Worm (Caenorhabditis elegans) whole organism, L4 larva: ENCODE results near the gene scb-1.
A peak's percentile ranks its signal among the peaks of the same experiment; 100 is the strongest.

Experiments
- F10B5.3 ChIP-seq: sonication (generic microtip); optimal IDR thresholded peaks from 2 replicates; lab custom pipeline; 2016; ENCODE audit warnings: mild to moderate bottlenecking, missing genetic modification characterization, missing compliant biosample characterization
- R02D3.7 ChIP-seq: fragments of 150-350 bp; sonication (generic microtip); optimal IDR thresholded peaks from 3 replicates; lab custom pipeline; 2014; ENCODE audit warnings: missing biosample characterization, missing genetic modification characterization
- ZK337.2 ChIP-seq: fragments of 200-800 bp; sonication (Bioruptor generic); IDR thresholded peaks from 2 replicates; pipeline ENCODE4 v1.3.6; 2022; ENCODE audit warnings: missing genetic modification reagents, missing genetic modification characterization, missing compliant biosample characterization
- aha-1 ChIP-seq: fragments of 150-350 bp; peaks from one replicate; lab custom pipeline; 2014; ENCODE audit warnings: missing biosample characterization, missing genetic modification characterization
- arid-1 ChIP-seq: fragments of 200-800 bp; sonication (Bioruptor generic); conservative IDR thresholded peaks from 2 replicates; pipeline ENCODE4 v1.3.6; 2022; ENCODE audit warnings: missing genetic modification reagents, missing genetic modification characterization, missing compliant biosample characterization
- ceh-20 ChIP-seq: fragments of 200-800 bp; sonication (Bioruptor generic); IDR thresholded peaks from 2 replicates; pipeline ENCODE4 v1.3.6; 2022; ENCODE audit warnings: missing genetic modification reagents, missing genetic modification characterization, missing compliant biosample characterization
- ceh-62 ChIP-seq: sonication (generic microtip); optimal IDR thresholded peaks from 2 replicates; lab custom pipeline; 2017; ENCODE audit warnings: missing biosample characterization, missing genetic modification characterization
- ceh-82 ChIP-seq: sonication (generic microtip); optimal IDR thresholded peaks from 2 replicates; lab custom pipeline; 2017; ENCODE audit warnings: missing biosample characterization, missing genetic modification characterization
- cey-2 ChIP-seq: sonication (generic microtip); optimal IDR thresholded peaks from 3 replicates; lab custom pipeline; 2017; ENCODE audit warnings: missing genetic modification characterization, mild to moderate bottlenecking, missing compliant biosample characterization, antibody characterized with exemption, borderline replicate concordance; ENCODE audit not compliant: insufficient read depth
- ctbp-1 ChIP-seq: fragments of 200-800 bp; sonication (Bioruptor generic); IDR thresholded peaks from 2 replicates; pipeline ENCODE4 v1.3.6; 2022; ENCODE audit warnings: missing genetic modification reagents, missing genetic modification characterization, missing compliant biosample characterization
- daf-16 ChIP-seq, 3 experiments: sonication (generic microtip); optimal IDR thresholded peaks; 2 replicates each; lab custom pipeline; 2016 to 2017; ENCODE audit warnings: missing genetic modification characterization in 3 of 3, missing genetic modification reagents in 3 of 3, mild to moderate bottlenecking in 2 of 3, missing compliant biosample characterization in 2 of 3, missing biosample characterization in 1 of 3, moderate library complexity in 1 of 3
- daf-8 ChIP-seq: fragments of 200-800 bp; sonication (Bioruptor generic); IDR thresholded peaks from 2 replicates; pipeline ENCODE4 v1.3.6; 2022; ENCODE audit warnings: missing genetic modification characterization, missing compliant biosample characterization
- dmd-6 ChIP-seq: fragments of 200-800 bp; sonication (Bioruptor generic); IDR thresholded peaks from 2 replicates; pipeline ENCODE4 v1.3.6; 2022; ENCODE audit warnings: missing genetic modification reagents, missing genetic modification characterization, missing compliant biosample characterization
- dmd-9 ChIP-seq: fragments of 200-800 bp; sonication (Bioruptor generic); IDR thresholded peaks from 2 replicates; pipeline ENCODE4 v1.3.6; 2022; ENCODE audit warnings: missing genetic modification reagents, missing genetic modification characterization, missing compliant biosample characterization
- dve-1 ChIP-seq: sonication (generic microtip); optimal IDR thresholded peaks from 2 replicates; lab custom pipeline; 2017; ENCODE audit warnings: antibody characterized with exemption, mild to moderate bottlenecking, missing genetic modification characterization, missing compliant biosample characterization; ENCODE audit not compliant: insufficient read depth
- fos-1 ChIP-seq: fragments of 150-350 bp; optimal IDR thresholded peaks from 2 replicates; lab custom pipeline; 2014; ENCODE audit warnings: missing biosample characterization, missing genetic modification characterization
- gei-8 ChIP-seq: fragments of 200-800 bp; sonication (Bioruptor generic); optimal IDR thresholded peaks from 2 replicates; lab custom pipeline; 2018; ENCODE audit warnings: mild to moderate bottlenecking, missing genetic modification characterization, missing compliant biosample characterization
- hlh-11 ChIP-seq: fragments of 200-800 bp; sonication (Bioruptor generic); optimal IDR thresholded peaks from 2 replicates; lab custom pipeline; 2018; ENCODE audit warnings: mild to moderate bottlenecking, missing genetic modification characterization, missing compliant biosample characterization
- hlh-30 ChIP-seq: sonication (generic microtip); optimal IDR thresholded peaks from 2 replicates; lab custom pipeline; 2017; ENCODE audit warnings: antibody characterized with exemption, mild to moderate bottlenecking, missing genetic modification characterization, missing compliant biosample characterization; ENCODE audit not compliant: insufficient read depth
- jun-1 ChIP-seq: fragments of 150-350 bp; optimal IDR thresholded peaks from 2 replicates; lab custom pipeline; 2014; ENCODE audit warnings: missing biosample characterization, missing genetic modification reagents, missing genetic modification characterization
- lin-1 ChIP-seq: fragments of 200-800 bp; sonication (Bioruptor generic); IDR thresholded peaks from 2 replicates; pipeline ENCODE4 v1.3.6; 2022; ENCODE audit warnings: missing genetic modification reagents, missing genetic modification characterization, missing compliant biosample characterization
- lin-15B ChIP-seq: fragments of 150-350 bp; sonication (generic microtip); optimal IDR thresholded peaks from 3 replicates; lab custom pipeline; 2014; ENCODE audit warnings: missing biosample characterization, missing genetic modification characterization
- lin-38 ChIP-seq: fragments of 200-800 bp; sonication (Bioruptor generic); IDR thresholded peaks from 2 replicates; pipeline ENCODE4 v1.3.6; 2022; ENCODE audit warnings: missing genetic modification reagents, missing genetic modification characterization, missing compliant biosample characterization
- lsy-2 ChIP-seq, 2 experiments: fragments of 150-350 bp in 1 of 2; sonication (generic microtip) in 1 of 2; optimal IDR thresholded peaks; 2 replicates each; lab custom pipeline; 2014 to 2017; ENCODE audit warnings: missing biosample characterization in 2 of 2, missing genetic modification characterization in 2 of 2
- mdl-1 ChIP-seq, 2 experiments: fragments of 150-350 bp in 1 of 2; sonication (generic microtip) in 1 of 2; optimal IDR thresholded peaks; 2 replicates each; lab custom pipeline; 2014 to 2017; ENCODE audit warnings: missing biosample characterization in 2 of 2, missing genetic modification characterization in 2 of 2
- mep-1 ChIP-seq: fragments of 150-350 bp; sonication (generic microtip); optimal IDR thresholded peaks from 3 replicates; lab custom pipeline; 2014; ENCODE audit warnings: missing biosample characterization, missing genetic modification characterization
- mxl-2 ChIP-seq: fragments of 200-800 bp; sonication (Bioruptor generic); conservative IDR thresholded peaks from 2 replicates; pipeline ENCODE4 v1.3.6; 2022; ENCODE audit warnings: missing genetic modification reagents, missing genetic modification characterization, missing compliant biosample characterization
- mxl-3 ChIP-seq: fragments of 200-800 bp; sonication (Bioruptor generic); optimal IDR thresholded peaks from 2 replicates; lab custom pipeline; 2018; ENCODE audit warnings: mild to moderate bottlenecking, missing genetic modification characterization, missing compliant biosample characterization
- nhr-11 ChIP-seq: fragments of 150-350 bp; optimal IDR thresholded peaks from 2 replicates; lab custom pipeline; 2014; ENCODE audit warnings: missing biosample characterization, missing genetic modification characterization
- nhr-25 ChIP-seq: sonication (generic microtip); optimal IDR thresholded peaks from 2 replicates; lab custom pipeline; 2017; ENCODE audit warnings: missing genetic modification characterization, mild to moderate bottlenecking, missing compliant biosample characterization, antibody characterized with exemption, moderate library complexity, borderline replicate concordance; ENCODE audit not compliant: insufficient read depth
- nhr-28 ChIP-seq: fragments of 150-350 bp; optimal IDR thresholded peaks from 2 replicates; lab custom pipeline; 2014; ENCODE audit warnings: missing biosample characterization, missing genetic modification characterization
- nhr-6 ChIP-seq: fragments of 150-350 bp; optimal IDR thresholded peaks from 2 replicates; lab custom pipeline; 2014; ENCODE audit warnings: missing biosample characterization, missing genetic modification characterization
- pha-4 ChIP-seq, 2 experiments: fragments of 150-350 bp in 1 of 2; fragments of 200-800 bp in 1 of 2; sonication (Bioruptor generic) in 1 of 2; IDR thresholded peaks in 1 of 2; optimal IDR thresholded peaks in 1 of 2; 2 replicates each; pipeline versions ENCODE4 v1.3.6 to Lab custom; 2014 to 2022; ENCODE audit warnings: missing genetic modification characterization in 2 of 2, missing genetic modification reagents in 2 of 2, missing biosample characterization in 1 of 2, missing compliant biosample characterization in 1 of 2
- sdz-12 ChIP-seq: fragments of 200-800 bp; sonication (Bioruptor generic); optimal IDR thresholded peaks from 2 replicates; lab custom pipeline; 2018; ENCODE audit warnings: mild to moderate bottlenecking, missing genetic modification characterization, missing compliant biosample characterization
- snpc-1.2 ChIP-seq: fragments of 200-800 bp; sonication (Bioruptor generic); IDR thresholded peaks from 2 replicates; pipeline ENCODE4 v1.3.6; 2022; ENCODE audit warnings: missing genetic modification reagents, missing genetic modification characterization, missing compliant biosample characterization
- vab-7 ChIP-seq: fragments of 200-800 bp; sonication (Bioruptor generic); IDR thresholded peaks from 2 replicates; pipeline ENCODE4 v1.3.6; 2022; ENCODE audit warnings: missing genetic modification reagents, missing genetic modification characterization, missing compliant biosample characterization

The scb-1 gene

DNA sequence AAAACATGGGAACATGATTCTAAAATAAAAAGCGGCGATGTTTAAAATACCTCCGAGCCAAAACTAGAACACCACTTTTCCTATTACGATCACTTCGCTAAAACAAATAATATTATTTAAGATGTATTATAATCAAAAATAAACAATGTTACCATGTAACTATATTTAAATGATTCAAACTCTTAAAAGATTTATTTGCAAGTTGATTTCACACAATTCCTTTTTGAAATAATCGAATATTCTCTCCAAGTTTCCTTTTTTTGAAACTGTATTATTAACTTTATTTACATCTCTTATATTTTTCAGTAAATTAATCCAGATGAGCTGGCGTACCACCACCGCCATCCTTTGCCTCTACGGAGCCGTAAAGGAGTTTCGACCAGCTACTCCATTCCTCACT lies 21.7 kb upstream of the scb-1 start, which contains the start of gene folt-1:
TSS of gene folt-1 (plus strand) at position 301 of the 400 bp plus-strand sequence.
- no peak for TF ChIP-seq ceh-82
- no peak for TF ChIP-seq snpc-1.2 (GFP tag; lab: Robert Waterston, UW)
- TF ChIP-seq ZK337.2 (GFP tag; lab: Robert Waterston, UW) = no peak
- TF ChIP-seq ctbp-1 (GFP tag; lab: Robert Waterston, UW) = no peak
- TF ChIP-seq vab-7 (GFP tag; lab: Robert Waterston, UW) = no peak
- TF ChIP-seq cey-2 = no peak
- no peak for TF ChIP-seq lsy-2 (tag; optimal IDR thresholded peaks at IDR 0.05; lab: Kevin White, UChicago)
- TF ChIP-seq ceh-62 (tag; lab: Kevin White, UChicago) = no peak
- no peak for TF ChIP-seq lin-1 (GFP tag; lab: Robert Waterston, UW)
- no peak for TF ChIP-seq ceh-20 (GFP tag; lab: Robert Waterston, UW)

DNA sequence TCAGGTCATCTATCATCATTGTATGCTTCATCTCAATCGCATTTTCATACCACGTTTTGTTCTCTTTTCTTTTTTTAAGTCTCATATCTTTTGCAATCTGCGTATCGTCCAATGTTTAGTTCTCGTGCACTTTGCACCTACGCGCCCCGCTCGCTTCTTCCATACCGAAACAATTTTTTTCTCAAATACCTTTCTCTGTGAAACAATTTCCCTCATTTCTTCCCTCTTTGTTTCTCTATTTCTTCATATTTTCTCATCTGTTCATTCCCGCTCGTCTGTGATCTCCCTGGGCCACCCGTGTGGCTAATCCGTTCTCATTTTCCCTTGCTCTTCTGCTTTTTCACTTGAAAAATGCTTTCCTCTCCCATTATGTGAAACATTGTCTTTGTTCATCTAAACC lies 20.8 kb upstream of the scb-1 start:
- TF ChIP-seq gei-8 (GFP tag; lab: Kevin White, UChicago) (no peak), hlh-11 (peak; percentile 62), dmd-6 (GFP tag; lab: Robert Waterston, UW) (0 out of 2 replicates have a peak, but pooled peaks have one; percentile 13), pha-4 (GFP tag; IDR thresholded peaks at IDR 0.05; lab: Robert Waterston, UW) (no peak), pha-4 (tag; optimal IDR thresholded peaks at IDR 0.05; lab: Kevin White, UChicago) (no peak), F10B5.3 (tag; lab: Kevin White, UChicago) (no peak), dmd-9 (GFP tag; lab: Robert Waterston, UW) (no peak), nhr-28 (peak; percentile 26), mdl-1 (tag; optimal IDR thresholded peaks at IDR 0.05; lab: Kevin White, UChicago) (peak in 1 of 2 experiments; percentile 48), daf-8 (GFP tag; lab: Robert Waterston, UW) (no peak), R02D3.7 (tag; lab: Kevin White, UChicago) (no peak), nhr-25 (no peak), cey-2 (no peak), nhr-11 (tag; lab: Kevin White, UChicago) (peak; percentile 20), aha-1 (tag; lab: Kevin White, UChicago) (peak; percentile 73), dve-1 (peak; percentile 12), mxl-2 (GFP tag; lab: Robert Waterston, UW) (no peak), ceh-62 (tag; lab: Kevin White, UChicago) (no peak), lin-15B (tag; lab: Kevin White, UChicago) (no peak), mep-1 (peak; percentile 23), daf-16 (GFP tag; optimal IDR thresholded peaks at IDR 0.05; lab: Kevin White, UChicago) (no peak), daf-16 (tag; optimal IDR thresholded peaks at IDR 0.05; lab: Kevin White, UChicago) (peak; percentile 40), hlh-30 (tag; lab: Kevin White, UChicago) (peak; percentile 21), mxl-3 (peak; percentile 47)

DNA sequence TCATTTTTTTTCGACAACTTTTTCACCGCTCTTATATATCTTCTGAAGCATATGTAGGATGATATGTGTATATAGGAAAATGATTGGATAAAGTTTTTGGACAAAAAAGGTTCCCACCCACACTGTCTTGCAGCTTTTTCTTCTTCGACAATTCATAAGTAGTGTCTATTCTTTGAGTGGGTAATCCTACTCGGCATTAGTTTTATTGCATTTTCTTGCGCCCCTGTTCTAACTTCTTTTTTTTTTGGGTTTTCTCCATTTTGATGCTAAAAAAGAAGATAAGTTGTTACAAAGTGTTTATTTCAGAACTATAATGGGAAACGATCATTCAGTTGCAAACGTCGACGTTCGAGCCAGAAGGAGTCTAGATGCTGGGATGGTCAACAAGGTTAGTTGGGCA lies 14.8 kb upstream of the scb-1 start, which contains the start of gene glb-3:
TSS of gene glb-3 (plus strand) at position 301 of the 400 bp plus-strand sequence.
- TF ChIP-seq arid-1 (GFP tag; lab: Robert Waterston, UW) = no peak
- no peak for TF ChIP-seq lin-15B (tag; lab: Kevin White, UChicago)
- no peak for TF ChIP-seq fos-1
- TF ChIP-seq lin-38 (GFP tag; lab: Robert Waterston, UW) = no peak
- TF ChIP-seq nhr-6 (tag; lab: Kevin White, UChicago) = no peak
- TF ChIP-seq ZK337.2 (GFP tag; lab: Robert Waterston, UW) = no peak
- TF ChIP-seq mxl-3 = no peak
- no peak for TF ChIP-seq jun-1 (tag; lab: Kevin White, UChicago)
- no peak for TF ChIP-seq sdz-12
- no peak for TF ChIP-seq hlh-11
- TF ChIP-seq pha-4 (GFP tag; IDR thresholded peaks at IDR 0.05; lab: Robert Waterston, UW) = no peak
- TF ChIP-seq pha-4 (tag; optimal IDR thresholded peaks at IDR 0.05; lab: Kevin White, UChicago) = no peak
